Worm (Caenorhabditis elegans) whole organism, mixed stage, embryonic: ENCODE results near the gene nmgp-1.

Source experiments
- blmp-1 ChIP-seq: fragments of 150-350 bp; optimal IDR thresholded peaks from 2 replicates; lab custom pipeline; 2014; ENCODE audit warnings: missing biosample characterization, missing genetic modification characterization
- elt-3 ChIP-seq: fragments of 150-350 bp; optimal IDR thresholded peaks from 2 replicates; lab custom pipeline; 2014; ENCODE audit warnings: missing biosample characterization, missing genetic modification characterization
- mep-1 ChIP-seq: fragments of 150-350 bp; optimal IDR thresholded peaks from 2 replicates; lab custom pipeline; 2017; ENCODE audit warnings: missing biosample characterization, missing genetic modification reagents, missing genetic modification characterization, inconsistent platforms
- nhr-12 ChIP-seq: fragments of 150-350 bp; optimal IDR thresholded peaks from 2 replicates; lab custom pipeline; 2014; ENCODE audit warnings: missing biosample characterization, missing genetic modification characterization
- nhr-76 ChIP-seq: sonication (generic microtip); optimal IDR thresholded peaks from 2 replicates; lab custom pipeline; 2017; ENCODE audit warnings: missing biosample characterization, missing genetic modification characterization
- sem-2 ChIP-seq: fragments of 200-800 bp; sonication (Bioruptor generic); optimal IDR thresholded peaks from 2 replicates; lab custom pipeline; 2018; ENCODE audit warnings: mild to moderate bottlenecking, missing genetic modification characterization, missing compliant biosample characterization
- ztf-11 ChIP-seq: fragments of 150-350 bp; optimal IDR thresholded peaks from 2 replicates; lab custom pipeline; 2014; ENCODE audit warnings: missing biosample characterization, missing genetic modification characterization

DNA sequence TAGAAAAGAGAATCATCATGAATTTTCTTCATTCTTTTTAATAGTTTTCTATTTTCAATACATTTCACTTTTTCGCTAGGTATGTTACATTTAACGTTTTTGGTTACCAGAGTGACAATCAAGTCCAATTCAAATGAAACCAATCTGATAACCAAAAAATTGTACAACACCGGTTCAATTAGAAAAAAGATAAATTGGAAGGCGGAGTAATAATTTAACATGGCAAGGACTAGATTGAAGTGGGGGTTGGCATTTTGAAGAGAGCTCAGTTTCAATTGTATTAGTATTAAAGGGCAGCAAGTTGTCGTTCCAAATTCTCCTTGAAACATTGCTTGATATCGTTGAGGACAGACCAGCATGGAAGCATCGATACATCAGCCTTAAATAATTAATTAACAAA, 8.0 kb upstream of the nmgp-1 start:
- TF ChIP-seq nhr-12 (tag; lab: Kevin White, UChicago) (no peak), ztf-11 (no peak), nhr-76 (tag; lab: Kevin White, UChicago) (no peak), sem-2 (no peak), elt-3 (tag; lab: Kevin White, UChicago) (no peak), mep-1 (no peak), blmp-1 (tag; lab: Kevin White, UChicago) (no peak)
